Fruit fly (Drosophila melanogaster) ovary, adult (tissue): ENCODE measurements around the gene CG2493.
"Not testable (repeated sequence)": the region's sequence is repeated elsewhere in the genome, so short reads cannot be mapped to it uniquely, and the experiment has no call there.

Source experiments
- CG17801 ChIP-seq: fragments of 200-800 bp; optimal IDR thresholded peaks from 2 replicates; lab custom pipeline; 2019; ENCODE audit warnings: missing biosample characterization, mild to moderate bottlenecking, missing genetic modification characterization, moderate library complexity; ENCODE audit not compliant: partially characterized antibody

Gene CG2493

dm6 chr2L:20449864-20450263, 13.4 kb downstream of the CG2493 start, which contains the start of the genes CG31683 and CG31687:
Gene CG31683, minus strand, starts transcription at chr2L:20449964.
Gene CG31687, plus strand, starts transcription at chr2L:20450225.
- TF ChIP-seq CG17801 (GFP tag; lab: Kevin White, UChicago), result not testable (repeated sequence)

- TF ChIP-seq CG17801 (GFP tag; lab: Kevin White, UChicago), result no peak
Observed at dm6 chr2L:20438474-20438873, 24.8 kb downstream of the CG2493 start.

- TF ChIP-seq CG17801 (GFP tag; lab: Kevin White, UChicago), result no peak
Observed at dm6 chr2L:20437873-20438272, 25.4 kb downstream of the CG2493 start.

- TF ChIP-seq CG17801 (GFP tag; lab: Kevin White, UChicago), result no peak
Observed at dm6 chr2L:20435199-20435598, 28.0 kb downstream of the CG2493 start.

- no peak for TF ChIP-seq CG17801 (GFP tag; lab: Kevin White, UChicago)
Observed at dm6 chr2L:20434779-20435178, 28.5 kb downstream of the CG2493 start.

dm6 chr2L:20431210-20431609, 32.0 kb downstream of the CG2493 start:
- TF ChIP-seq CG17801 (GFP tag; lab: Kevin White, UChicago), result no peak

dm6 chr2L:20429458-20429857, 33.8 kb downstream of the CG2493 start:
- TF ChIP-seq CG17801 (GFP tag; lab: Kevin White, UChicago), result no peak

- peak; percentile 68 for TF ChIP-seq CG17801 (GFP tag; lab: Kevin White, UChicago)
Observed at dm6 chr2L:20428756-20429408, 34.4 kb downstream of the CG2493 start.

dm6 chr2L:20428382-20428755, 34.9 kb downstream of the CG2493 start:
- no peak for TF ChIP-seq CG17801 (GFP tag; lab: Kevin White, UChicago)

dm6 chr2L:20427401-20427800, 35.8 kb downstream of the CG2493 start:
- no peak for TF ChIP-seq CG17801 (GFP tag; lab: Kevin White, UChicago)

- TF ChIP-seq CG17801 (GFP tag; lab: Kevin White, UChicago), result no peak
Observed at dm6 chr2L:20425854-20426396, 37.3 kb downstream of the CG2493 start, which contains the start of gene CG31688. Gene CG31688, plus strand, starts transcription at chr2L:20426199.

- no peak for TF ChIP-seq CG17801 (GFP tag; lab: Kevin White, UChicago)
Observed at dm6 chr2L:20424560-20424959, 38.7 kb downstream of the CG2493 start, which contains the start of gene CG15130. Gene CG15130, minus strand, starts transcription at chr2L:20424660.

dm6 chr2L:20420035-20420434, 43.2 kb downstream of the CG2493 start:
- TF ChIP-seq CG17801 (GFP tag; lab: Kevin White, UChicago), result no peak

- peak; percentile 10 for TF ChIP-seq CG17801 (GFP tag; lab: Kevin White, UChicago)
Observed at dm6 chr2L:20417597-20418286, 45.5 kb downstream of the CG2493 start.

- TF ChIP-seq CG17801 (GFP tag; lab: Kevin White, UChicago), result no peak
Observed at dm6 chr2L:20416754-20417563, 46.3 kb downstream of the CG2493 start, which contains the start of the genes CG10949 and Arpc2. Gene CG10949, minus strand, starts transcription at chr2L:20416918. Gene Arpc2, plus strand, starts transcription at chr2L:20417057.
